Worm (Caenorhabditis elegans) whole organism, L3 larva: ENCODE data around the gene srbc-13.
"Not testable (repeated sequence)": the region's sequence is repeated elsewhere in the genome, so short reads cannot be mapped to it uniquely, and the experiment has no call there.

Experiments
- R02D3.7 ChIP-seq: fragments of 150-350 bp; optimal IDR thresholded peaks from 2 replicates; lab custom pipeline; 2014; ENCODE audit warnings: missing biosample characterization, missing genetic modification characterization
- ZK546.5 ChIP-seq: sonication (generic microtip); optimal IDR thresholded peaks from 2 replicates; lab custom pipeline; 2017; ENCODE audit warnings: missing biosample characterization, missing genetic modification characterization
- ama-1 ChIP-seq: fragments of 150-350 bp; optimal IDR thresholded peaks from 2 replicates; lab custom pipeline; 2018
- ceh-16 ChIP-seq: sonication (generic microtip); optimal IDR thresholded peaks from 2 replicates; lab custom pipeline; 2017; ENCODE audit warnings: missing biosample characterization, missing genetic modification characterization
- ceh-28 ChIP-seq: fragments of 150-350 bp; optimal IDR thresholded peaks from 2 replicates; lab custom pipeline; 2014; ENCODE audit warnings: missing biosample characterization, missing genetic modification reagents, missing genetic modification characterization
- ceh-82 ChIP-seq: fragments of 150-350 bp; optimal IDR thresholded peaks from 2 replicates; lab custom pipeline; 2014; ENCODE audit warnings: missing biosample characterization, missing genetic modification characterization
- ceh-9 ChIP-seq: sonication (generic microtip); optimal IDR thresholded peaks from 2 replicates; lab custom pipeline; 2018; ENCODE audit warnings: missing biosample characterization, missing genetic modification characterization
- daf-12 ChIP-seq: fragments of 150-350 bp; optimal IDR thresholded peaks from 2 replicates; lab custom pipeline; 2014; ENCODE audit warnings: missing biosample characterization, missing genetic modification reagents, missing genetic modification characterization
- egl-5 ChIP-seq: fragments of 150-350 bp; optimal IDR thresholded peaks from 2 replicates; lab custom pipeline; 2017; ENCODE audit warnings: missing biosample characterization, missing genetic modification reagents, missing genetic modification characterization, inconsistent platforms
- elt-1 ChIP-seq: fragments of 150-350 bp; optimal IDR thresholded peaks from 2 replicates; lab custom pipeline; 2014; ENCODE audit warnings: missing biosample characterization, missing genetic modification characterization
- elt-2 ChIP-seq: sonication (generic microtip); optimal IDR thresholded peaks from 2 replicates; lab custom pipeline; 2016; ENCODE audit warnings: missing genetic modification reagents, mild to moderate bottlenecking, missing genetic modification characterization, missing compliant biosample characterization
- elt-3 ChIP-seq, 3 experiments: fragments of 150-350 bp in 1 of 3; sonication (generic microtip) in 2 of 3; optimal IDR thresholded peaks; 2 replicates in 2 of 3; 4 replicates in 1 of 3; lab custom pipeline; 2014 to 2017; ENCODE audit warnings: missing biosample characterization in 3 of 3, missing genetic modification characterization in 3 of 3
- eor-1 ChIP-seq, 2 experiments: fragments of 150-350 bp; optimal IDR thresholded peaks; 2 replicates each; lab custom pipeline; 2014 to 2018; ENCODE audit warnings: missing biosample characterization in 2 of 2, missing genetic modification characterization in 2 of 2
- fkh-10 ChIP-seq: sonication (generic microtip); optimal IDR thresholded peaks from 2 replicates; lab custom pipeline; 2017; ENCODE audit warnings: missing biosample characterization, missing genetic modification reagents, missing genetic modification characterization
- fkh-2 ChIP-seq: fragments of 150-350 bp; optimal IDR thresholded peaks from 2 replicates; lab custom pipeline; 2014; ENCODE audit warnings: missing biosample characterization, missing genetic modification reagents, missing genetic modification characterization
- fos-1 ChIP-seq: fragments of 150-350 bp; optimal IDR thresholded peaks from 2 replicates; lab custom pipeline; 2014; ENCODE audit warnings: missing biosample characterization, missing genetic modification characterization
- hmg-11 ChIP-seq: sonication (generic microtip); optimal IDR thresholded peaks from 2 replicates; lab custom pipeline; 2016; ENCODE audit warnings: missing genetic modification characterization, missing compliant biosample characterization
- jun-1 ChIP-seq: fragments of 150-350 bp; optimal IDR thresholded peaks from 2 replicates; lab custom pipeline; 2014; ENCODE audit warnings: missing biosample characterization, missing genetic modification reagents, missing genetic modification characterization
- lin-15B ChIP-seq: fragments of 150-350 bp; optimal IDR thresholded peaks from 2 replicates; lab custom pipeline; 2014; ENCODE audit warnings: missing biosample characterization, missing genetic modification characterization
- lin-39 ChIP-seq: fragments of 150-350 bp; optimal IDR thresholded peaks from 2 replicates; lab custom pipeline; 2018; ENCODE audit warnings: missing biosample characterization, missing genetic modification reagents, missing genetic modification characterization
- lsy-12 ChIP-seq: sonication (generic microtip); optimal IDR thresholded peaks from 2 replicates; lab custom pipeline; 2016; ENCODE audit warnings: mild to moderate bottlenecking, missing genetic modification characterization, missing compliant biosample characterization
- mml-1 ChIP-seq: fragments of 150-350 bp; sonication (generic microtip); optimal IDR thresholded peaks from 3 replicates; lab custom pipeline; 2014; ENCODE audit warnings: missing biosample characterization, missing genetic modification characterization
- nfya-1 ChIP-seq: sonication (generic microtip); optimal IDR thresholded peaks from 2 replicates; lab custom pipeline; 2017; ENCODE audit warnings: missing genetic modification characterization, mild to moderate bottlenecking, missing compliant biosample characterization, antibody characterized with exemption, moderate library complexity; ENCODE audit not compliant: insufficient read depth
- nhr-11 ChIP-seq: fragments of 150-350 bp; optimal IDR thresholded peaks from 2 replicates; lab custom pipeline; 2014; ENCODE audit warnings: missing biosample characterization, missing genetic modification characterization
- nhr-12 ChIP-seq: fragments of 150-350 bp; optimal IDR thresholded peaks from 2 replicates; lab custom pipeline; 2014; ENCODE audit warnings: missing biosample characterization, missing genetic modification characterization
- nhr-237 ChIP-seq: fragments of 150-350 bp; optimal IDR thresholded peaks from 2 replicates; lab custom pipeline; 2014; ENCODE audit warnings: missing biosample characterization, missing genetic modification characterization
- nhr-25 ChIP-seq: sonication (generic microtip); optimal IDR thresholded peaks from 2 replicates; lab custom pipeline; 2017; ENCODE audit warnings: missing biosample characterization, missing genetic modification characterization
- nhr-28 ChIP-seq: fragments of 150-350 bp; optimal IDR thresholded peaks from 2 replicates; lab custom pipeline; 2014; ENCODE audit warnings: missing biosample characterization, missing genetic modification characterization
- nhr-43 ChIP-seq: sonication (generic microtip); optimal IDR thresholded peaks from 2 replicates; lab custom pipeline; 2016; ENCODE audit warnings: mild to moderate bottlenecking, missing genetic modification characterization, missing compliant biosample characterization; ENCODE audit not compliant: poor library complexity, severe bottlenecking
- nhr-67 ChIP-seq: fragments of 150-350 bp; optimal IDR thresholded peaks from 2 replicates; lab custom pipeline; 2014; ENCODE audit warnings: missing biosample characterization, missing genetic modification characterization
- nhr-76 ChIP-seq: fragments of 150-350 bp; sonication (generic microtip); optimal IDR thresholded peaks from 5 replicates; lab custom pipeline; 2014; ENCODE audit warnings: missing biosample characterization, missing genetic modification characterization
- pha-4 ChIP-seq: fragments of 150-350 bp; optimal IDR thresholded peaks from 2 replicates; lab custom pipeline; 2014; ENCODE audit warnings: missing biosample characterization, missing genetic modification reagents, missing genetic modification characterization
- pqm-1 ChIP-seq: fragments of 150-350 bp; optimal IDR thresholded peaks from 2 replicates; lab custom pipeline; 2017; ENCODE audit warnings: missing biosample characterization, missing genetic modification characterization, inconsistent platforms
- snpc-4 ChIP-seq: fragments of 150-350 bp; optimal IDR thresholded peaks from 2 replicates; lab custom pipeline; 2014; ENCODE audit warnings: missing biosample characterization, missing genetic modification characterization
- tbx-2 ChIP-seq: sonication (generic microtip); optimal IDR thresholded peaks from 2 replicates; lab custom pipeline; 2016; ENCODE audit warnings: mild to moderate bottlenecking, missing genetic modification characterization, missing compliant biosample characterization
- unc-62 ChIP-seq: fragments of 150-350 bp; sonication (generic microtip); optimal IDR thresholded peaks from 4 replicates; lab custom pipeline; 2014; ENCODE audit warnings: missing biosample characterization, missing genetic modification reagents, missing genetic modification characterization
- zag-1 ChIP-seq: fragments of 150-350 bp; optimal IDR thresholded peaks from 2 replicates; lab custom pipeline; 2014; ENCODE audit warnings: missing biosample characterization, missing genetic modification characterization
- ztf-11 ChIP-seq: fragments of 150-350 bp; optimal IDR thresholded peaks from 2 replicates; lab custom pipeline; 2014; ENCODE audit warnings: missing biosample characterization, missing genetic modification characterization

Gene srbc-13

ce11 chrV:842611-843010, 5.0 kb upstream of the srbc-13 start:
- TF ChIP-seq ama-1, result no peak
- no peak for TF ChIP-seq lin-39
- no peak for TF ChIP-seq nhr-11 (tag; lab: Kevin White, UChicago)
- no peak for TF ChIP-seq nfya-1 (tag; lab: Kevin White, UChicago)
- no peak for TF ChIP-seq nhr-28 (tag; lab: Kevin White, UChicago)
- TF ChIP-seq R02D3.7, result no peak
- no peak for TF ChIP-seq tbx-2 (tag; lab: Kevin White, UChicago)
- TF ChIP-seq pha-4, result no peak
- TF ChIP-seq unc-62 (GFP tag; lab: Kevin White, UChicago), result no peak
- TF ChIP-seq fkh-10 (GFP tag; lab: Kevin White, UChicago), result no peak
- TF ChIP-seq nhr-25 (tag; lab: Kevin White, UChicago), result no peak
- no peak for TF ChIP-seq nhr-76
- TF ChIP-seq mml-1, result no peak
- TF ChIP-seq, all 47 proteins: peak for 0

ce11 chrV:843118-843517, 4.5 kb upstream of the srbc-13 start, which contains the start of gene K09C6.8:
Gene K09C6.8 (minus strand): TSS chrV:843218.
- not testable (repeated sequence) for TF ChIP-seq eor-1 (tag; optimal IDR thresholded peaks at IDR 0.05; lab: Kevin White, UChicago); mml-1; pqm-1 (tag; lab: Kevin White, UChicago)
- TF ChIP-seq, all 47 proteins: peak for 0; not testable (repeated sequence) for 47

ce11 chrV:849042-849441, 1.4 kb downstream of the srbc-13 start:
- TF ChIP-seq tbx-2 (tag; lab: Kevin White, UChicago), result no peak
- TF ChIP-seq nhr-67 (tag; lab: Kevin White, UChicago), result no peak
- no peak for TF ChIP-seq elt-1 (tag; lab: Kevin White, UChicago)
- TF ChIP-seq fkh-2 (tag; lab: Kevin White, UChicago), result no peak
- TF ChIP-seq ceh-82 (tag; lab: Kevin White, UChicago), result no peak
- TF ChIP-seq daf-12, result no peak
- TF ChIP-seq egl-5 (tag; lab: Kevin White, UChicago), result no peak
- no peak for TF ChIP-seq zag-1
- TF ChIP-seq lin-15B (tag; lab: Kevin White, UChicago), result no peak
- TF ChIP-seq nhr-11 (tag; lab: Kevin White, UChicago), result no peak
- TF ChIP-seq nhr-237 (tag; lab: Kevin White, UChicago), result no peak
- TF ChIP-seq nhr-25 (tag; lab: Kevin White, UChicago), result no peak
- TF ChIP-seq R02D3.7, result no peak
- no peak for TF ChIP-seq nhr-28 (tag; lab: Kevin White, UChicago)

- TF ChIP-seq nhr-67 (tag; lab: Kevin White, UChicago) (no peak), hmg-11 (tag; lab: Kevin White, UChicago) (no peak), nfya-1 (tag; lab: Kevin White, UChicago) (no peak), nhr-12 (tag; lab: Kevin White, UChicago) (no peak), ceh-82 (tag; lab: Kevin White, UChicago) (no peak), elt-3 (tag; optimal IDR thresholded peaks at IDR 0.05; lab: Kevin White, UChicago) (no peak), lsy-12 (tag; lab: Kevin White, UChicago) (no peak), fkh-2 (tag; lab: Kevin White, UChicago) (no peak), elt-2 (tag; lab: Kevin White, UChicago) (no peak), ceh-28 (tag; lab: Kevin White, UChicago) (no peak), R02D3.7 (no peak), ztf-11 (tag; lab: Kevin White, UChicago) (no peak), ceh-16 (tag; lab: Kevin White, UChicago) (no peak), elt-1 (tag; lab: Kevin White, UChicago) (no peak), ZK546.5 (tag; lab: Kevin White, UChicago) (no peak), ama-1 (no peak), nhr-25 (tag; lab: Kevin White, UChicago) (no peak), eor-1 (tag; optimal IDR thresholded peaks at IDR 0.05; lab: Kevin White, UChicago) (no peak), snpc-4 (tag; lab: Kevin White, UChicago) (no peak)
These were observed 1.9 kb downstream of the srbc-13 start, which contains the start of gene srbc-12 for ce11 chrV:849512-849911. Gene srbc-12 (plus strand): TSS chrV:849812.

- no peak for TF ChIP-seq jun-1 (tag; lab: Kevin White, UChicago)
- no peak for TF ChIP-seq mml-1
- no peak for TF ChIP-seq nhr-11 (tag; lab: Kevin White, UChicago)
- no peak for TF ChIP-seq elt-3 (tag; optimal IDR thresholded peaks at IDR 0.05; lab: Kevin White, UChicago)
- TF ChIP-seq nhr-25 (tag; lab: Kevin White, UChicago), result no peak
- TF ChIP-seq nhr-237 (tag; lab: Kevin White, UChicago), result no peak
- TF ChIP-seq ceh-9 (tag; lab: Kevin White, UChicago), result no peak
- TF ChIP-seq ZK546.5 (tag; lab: Kevin White, UChicago), result no peak
- no peak for TF ChIP-seq zag-1
- TF ChIP-seq nhr-28 (tag; lab: Kevin White, UChicago), result no peak
- TF ChIP-seq fos-1 (tag; lab: Kevin White, UChicago), result no peak
- TF ChIP-seq elt-2 (tag; lab: Kevin White, UChicago), result no peak
- no peak for TF ChIP-seq nhr-43 (tag; lab: Kevin White, UChicago)
These were observed 4.6 kb downstream of the srbc-13 start, which contains the start of gene K09C6.3 for ce11 chrV:852184-852583. Gene K09C6.3 (plus strand): TSS chrV:852484.
